Worm (Caenorhabditis elegans): Measurements from ENCODE around the gene srx-84.
A peak's percentile ranks its signal among the peaks of the same experiment; 100 is the strongest.

srx-84 gene

ce11 chrV:11583212-11583611 lies 15.7 kb upstream of the srx-84 start, which contains the start of gene srx-88:
srx-88 (plus strand) TSS chrV:11583512.
- TF ChIP-seq ceh-24 (tag; optimal IDR thresholded peaks at IDR 0.05) = no peak
- no peak for TF ChIP-seq sdc-2 (tag; optimal IDR thresholded peaks at IDR 0.05)
- no peak for TF ChIP-seq syd-9 (tag; optimal IDR thresholded peaks at IDR 0.05)
- no peak for TF ChIP-seq fkh-10 (GFP tag; optimal IDR thresholded peaks at IDR 0.05)
- no peak for TF ChIP-seq ets-4 (tag; optimal IDR thresholded peaks at IDR 0.05)
- no peak for TF ChIP-seq hlh-6 (tag; optimal IDR thresholded peaks at IDR 0.05)
- TF ChIP-seq pax-1 (tag; optimal IDR thresholded peaks at IDR 0.05) = no peak
- TF ChIP-seq C08G9.2 (tag; optimal IDR thresholded peaks at IDR 0.05) = no peak
- no peak for TF ChIP-seq pros-1 (tag; optimal IDR thresholded peaks at IDR 0.05)
- TF ChIP-seq ref-2 (tag; optimal IDR thresholded peaks at IDR 0.05) = no peak
- TF ChIP-seq nhr-232 (tag; optimal IDR thresholded peaks at IDR 0.05) = no peak
- no peak for TF ChIP-seq hlh-30 (tag; optimal IDR thresholded peaks at IDR 0.05; ENCODE audit: insufficient read depth)
- TF ChIP-seq tbx-2 (tag; optimal IDR thresholded peaks at IDR 0.05) = no peak
- no peak for TF ChIP-seq ama-1 (optimal IDR thresholded peaks at IDR 0.05)
- no peak for TF ChIP-seq unc-3 (GFP tag; conservative IDR thresholded peaks at IDR 0.05)
- TF ChIP-seq unc-3 (tag; optimal IDR thresholded peaks at IDR 0.05) = no peak
- no peak for TF ChIP-seq elt-4 (tag; optimal IDR thresholded peaks at IDR 0.05)
- TF ChIP-seq ceh-19 (GFP tag; optimal IDR thresholded peaks at IDR 0.05) = no peak

- TF ChIP-seq ama-1 (optimal IDR thresholded peaks at IDR 0.05) = peak; percentile 1
- no peak for TF ChIP-seq C08G9.2 (tag; optimal IDR thresholded peaks at IDR 0.05)
- TF ChIP-seq mec-3 (tag; optimal IDR thresholded peaks at IDR 0.05; ENCODE audit: borderline replicate concordance) = no peak
- no peak for TF ChIP-seq pros-1 (tag; optimal IDR thresholded peaks at IDR 0.05)
- TF ChIP-seq nhr-11 (tag; optimal IDR thresholded peaks at IDR 0.05) = no peak
- TF ChIP-seq unc-55 (GFP tag; optimal IDR thresholded peaks at IDR 0.05) = no peak
These were observed 13.8 kb upstream of the srx-84 start for ce11 chrV:11585122-11585521.

ce11 chrV:11589433-11589832 lies 9.5 kb upstream of the srx-84 start, which contains the start of gene srx-82:
srx-82 (plus strand) TSS chrV:11589733.
- TF ChIP-seq tbx-2 (tag; optimal IDR thresholded peaks at IDR 0.05) (no peak), ets-4 (tag; optimal IDR thresholded peaks at IDR 0.05) (no peak), hlh-30 (tag; optimal IDR thresholded peaks at IDR 0.05; ENCODE audit: insufficient read depth) (no peak), lin-11 (tag; optimal IDR thresholded peaks at IDR 0.05) (no peak), unc-42 (tag; optimal IDR thresholded peaks at IDR 0.05) (no peak), ceh-18 (tag; optimal IDR thresholded peaks at IDR 0.05) (no peak), dve-1 (tag; optimal IDR thresholded peaks at IDR 0.05) (no peak), madf-2 (tag; optimal IDR thresholded peaks at IDR 0.05) (no peak), ceh-48 (tag; optimal IDR thresholded peaks at IDR 0.05) (no peak), hlh-13 (GFP tag; optimal IDR thresholded peaks at IDR 0.05) (no peak), pax-1 (tag; optimal IDR thresholded peaks at IDR 0.05) (no peak), K09A11.1 (tag; optimal IDR thresholded peaks at IDR 0.05; ENCODE audit: insufficient read depth) (no peak), ama-1 (optimal IDR thresholded peaks at IDR 0.05) (no peak), mec-3 (tag; optimal IDR thresholded peaks at IDR 0.05; ENCODE audit: borderline replicate concordance) (no peak), ztf-16 (tag; optimal IDR thresholded peaks at IDR 0.05) (no peak), ceh-19 (GFP tag; optimal IDR thresholded peaks at IDR 0.05) (no peak), elt-4 (tag; optimal IDR thresholded peaks at IDR 0.05) (no peak)

ce11 chrV:11593427-11593826 lies 5.5 kb upstream of the srx-84 start, which contains the start of gene srx-80:
srx-80 (plus strand) TSS chrV:11593727.
- no peak for TF ChIP-seq che-1 (tag; optimal IDR thresholded peaks at IDR 0.05)
- no peak for TF ChIP-seq ets-4 (tag; optimal IDR thresholded peaks at IDR 0.05)
- no peak for TF ChIP-seq pqm-1 (tag; optimal IDR thresholded peaks at IDR 0.05)
- no peak for TF ChIP-seq ceh-18 (tag; optimal IDR thresholded peaks at IDR 0.05)
- TF ChIP-seq unc-86 (tag; optimal IDR thresholded peaks at IDR 0.05) = no peak
- TF ChIP-seq pros-1 (tag; optimal IDR thresholded peaks at IDR 0.05) = no peak
- no peak for TF ChIP-seq hlh-15 (tag; optimal IDR thresholded peaks at IDR 0.05)
- no peak for TF ChIP-seq hlh-8 (tag; optimal IDR thresholded peaks at IDR 0.05)
- TF ChIP-seq T23F11.4 (GFP tag; optimal IDR thresholded peaks at IDR 0.05) = no peak
- no peak for TF ChIP-seq sox-4 (tag; optimal IDR thresholded peaks at IDR 0.05)
- no peak for TF ChIP-seq fkh-10 (GFP tag; optimal IDR thresholded peaks at IDR 0.05)
- no peak for TF ChIP-seq nfya-1 (tag; optimal IDR thresholded peaks at IDR 0.05)
- no peak for TF ChIP-seq pat-9 (tag; optimal IDR thresholded peaks at IDR 0.05)
- no peak for TF ChIP-seq hlh-6 (tag; optimal IDR thresholded peaks at IDR 0.05)
- TF ChIP-seq unc-3 (GFP tag; conservative IDR thresholded peaks at IDR 0.05) = no peak
- TF ChIP-seq unc-3 (tag; optimal IDR thresholded peaks at IDR 0.05) = no peak
- no peak for TF ChIP-seq unc-42 (tag; optimal IDR thresholded peaks at IDR 0.05)
- no peak for TF ChIP-seq pha-2 (tag; optimal IDR thresholded peaks at IDR 0.05)
